Worm (Caenorhabditis elegans): ENCODE data around the gene scd-1.

The scd-1 gene

ce11 chrX:12551633-12552032 is 26.0 kb upstream of the scd-1 start, which contains the start of gene npr-4:
npr-4 (minus strand) TSS chrX:12551684.
- TF ChIP-seq lin-38 (GFP tag; IDR thresholded peaks at IDR 0.05) (no peak), lim-7 (GFP tag; IDR thresholded peaks at IDR 0.05) (no peak)

- TF ChIP-seq fkh-10 (GFP tag; optimal IDR thresholded peaks at IDR 0.05), result peak; percentile 36
- TF ChIP-seq cey-2 (tag; optimal IDR thresholded peaks at IDR 0.05; ENCODE audit: borderline replicate concordance, insufficient read depth), result no peak
- no peak for TF ChIP-seq egl-27 (tag; optimal IDR thresholded peaks at IDR 0.05)
Measured at ce11 chrX:12549056-12549455, 23.5 kb upstream of the scd-1 start.

- TF ChIP-seq hlh-11 (tag; optimal IDR thresholded peaks at IDR 0.05) (no peak), fos-1 (tag; optimal IDR thresholded peaks at IDR 0.05) (no peak), madf-9 (GFP tag; conservative IDR thresholded peaks at IDR 0.05) (no peak), mes-2 (tag; optimal IDR thresholded peaks at IDR 0.05; ENCODE audit: poor library complexity, severe bottlenecking) (no peak)
Measured at ce11 chrX:12546804-12547203, 21.2 kb upstream of the scd-1 start.

ce11 chrX:12545100-12545499 is 19.5 kb upstream of the scd-1 start:
- TF ChIP-seq egl-43 (GFP tag; IDR thresholded peaks at IDR 0.05) (no peak), ces-1 (GFP tag; optimal IDR thresholded peaks at IDR 0.05) (peak; percentile 8), unc-62 (GFP tag; optimal IDR thresholded peaks at IDR 0.05 in 1 of 2) (peak in 1 of 2 experiments; percentile 51), unc-62 (tag; optimal IDR thresholded peaks at IDR 0.05) (no peak), lin-13 (GFP tag; optimal IDR thresholded peaks at IDR 0.05) (no peak)

- TF ChIP-seq hlh-11 (tag; optimal IDR thresholded peaks at IDR 0.05) (no peak), aha-1 (tag) (peak; percentile 93)
Measured at ce11 chrX:12538794-12539193, 13.2 kb upstream of the scd-1 start.

- TF ChIP-seq nhr-42 (GFP tag; IDR thresholded peaks at IDR 0.05), result no peak
- TF ChIP-seq ceh-32 (tag; optimal IDR thresholded peaks at IDR 0.05; ENCODE audit: poor library complexity), result no peak
- TF ChIP-seq vab-7 (GFP tag; IDR thresholded peaks at IDR 0.05), result no peak
- no peak for TF ChIP-seq mxl-3 (GFP tag; optimal IDR thresholded peaks at IDR 0.05)
- TF ChIP-seq nhr-11 (tag; optimal IDR thresholded peaks at IDR 0.05), result no peak
- TF ChIP-seq aha-1 (tag), result peak; percentile 18
- peak in 1 of 2 experiments; percentile 69 for TF ChIP-seq unc-62 (GFP tag; optimal IDR thresholded peaks at IDR 0.05 in 1 of 2)
- TF ChIP-seq unc-62 (tag; optimal IDR thresholded peaks at IDR 0.05), result no peak
- no peak for TF ChIP-seq cey-2 (tag; optimal IDR thresholded peaks at IDR 0.05; ENCODE audit: borderline replicate concordance, insufficient read depth)
Measured at ce11 chrX:12534476-12534875, 8.9 kb upstream of the scd-1 start.

ce11 chrX:12532405-12532804 is 6.8 kb upstream of the scd-1 start:
- TF ChIP-seq mep-1 (tag; optimal IDR thresholded peaks at IDR 0.05), result no peak
- no peak for TF ChIP-seq egl-43 (GFP tag; IDR thresholded peaks at IDR 0.05)
- no peak for TF ChIP-seq T20F7.1 (GFP tag; optimal IDR thresholded peaks at IDR 0.05)
- no peak for TF ChIP-seq set-16 (GFP tag; IDR thresholded peaks at IDR 0.05)
- TF ChIP-seq nhr-237 (tag; optimal IDR thresholded peaks at IDR 0.05), result no peak
- no peak for TF ChIP-seq madf-9 (GFP tag; conservative IDR thresholded peaks at IDR 0.05)
- no peak for TF ChIP-seq ztf-7 (tag; optimal IDR thresholded peaks at IDR 0.05)
- no peak for TF ChIP-seq cey-2 (tag; optimal IDR thresholded peaks at IDR 0.05; ENCODE audit: borderline replicate concordance, insufficient read depth)
- TF ChIP-seq jun-1 (tag; optimal IDR thresholded peaks at IDR 0.05), result no peak
- TF ChIP-seq pqm-1 (tag; optimal IDR thresholded peaks at IDR 0.05), result no peak
- no peak for TF ChIP-seq Y48G9A.11 (GFP tag; IDR thresholded peaks at IDR 0.05)
- no peak for TF ChIP-seq php-3 (GFP tag; IDR thresholded peaks at IDR 0.05)
- no peak for TF ChIP-seq hmg-1.1 (GFP tag; IDR thresholded peaks at IDR 0.05)
- no peak for TF ChIP-seq F44E2.7 (GFP tag; IDR thresholded peaks at IDR 0.05)
- TF ChIP-seq ZK546.5 (tag; optimal IDR thresholded peaks at IDR 0.05), result no peak
- no peak for TF ChIP-seq snpc-4 (tag; optimal IDR thresholded peaks at IDR 0.05)
- no peak for TF ChIP-seq Y5F2A.4 (GFP tag; optimal IDR thresholded peaks at IDR 0.05)
- TF ChIP-seq nhr-102 (tag; optimal IDR thresholded peaks at IDR 0.05), result no peak
- no peak for TF ChIP-seq vab-7 (GFP tag; IDR thresholded peaks at IDR 0.05)

All from whole organism, L4 larva.